Worm (Caenorhabditis elegans) whole organism, L1 larva: ENCODE data around the gene nhr-223.

ENCODE experiments used
- C04F5.9 ChIP-seq: sonication (generic microtip); optimal IDR thresholded peaks from 2 replicates; lab custom pipeline; 2016; ENCODE audit warnings: missing genetic modification characterization, missing compliant biosample characterization
- ama-1 ChIP-seq: fragments of 150-350 bp; optimal IDR thresholded peaks from 2 replicates; lab custom pipeline; 2014
- ceh-88 ChIP-seq: fragments of 200-800 bp; sonication (Bioruptor generic); IDR thresholded peaks from 2 replicates; pipeline ENCODE4 v1.3.6; 2022; ENCODE audit warnings: missing genetic modification characterization, missing compliant biosample characterization
- ceh-90 ChIP-seq: sonication (generic microtip); optimal IDR thresholded peaks from 2 replicates; lab custom pipeline; 2016; ENCODE audit warnings: missing genetic modification characterization, missing compliant biosample characterization
- lin-15B ChIP-seq: fragments of 150-350 bp; sonication (generic microtip); optimal IDR thresholded peaks from 3 replicates; lab custom pipeline; 2014; ENCODE audit warnings: missing biosample characterization, missing genetic modification characterization
- lir-3 ChIP-seq: sonication (generic microtip); optimal IDR thresholded peaks from 2 replicates; lab custom pipeline; 2016; ENCODE audit warnings: mild to moderate bottlenecking, missing genetic modification characterization, moderate library complexity, missing compliant biosample characterization; ENCODE audit not compliant: poor library complexity
- mdl-1 ChIP-seq, 2 experiments: fragments of 150-350 bp; optimal IDR thresholded peaks; 2 replicates each; lab custom pipeline; 2014 to 2017; ENCODE audit warnings: missing biosample characterization in 2 of 2, missing genetic modification characterization in 2 of 2, inconsistent platforms in 1 of 2
- pqm-1 ChIP-seq: sonication (generic microtip); optimal IDR thresholded peaks from 3 replicates; lab custom pipeline; 2017; ENCODE audit warnings: missing biosample characterization, missing genetic modification characterization
- snpc-4 ChIP-seq: fragments of 150-350 bp; optimal IDR thresholded peaks from 2 replicates; lab custom pipeline; 2014; ENCODE audit warnings: missing biosample characterization, missing genetic modification characterization
- unc-62 ChIP-seq: fragments of 150-350 bp; optimal IDR thresholded peaks from 2 replicates; lab custom pipeline; 2014; ENCODE audit warnings: missing biosample characterization, missing genetic modification reagents, missing genetic modification characterization

ce11 chrV:15810446-15810845 is 14.3 kb downstream of the nhr-223 start, which contains the start of gene F54B8.1:
- no peak for TF ChIP-seq ama-1 (lab: Kevin White, UChicago)
- no peak for TF ChIP-seq ceh-88 (GFP tag; lab: Robert Waterston, UW)
- no peak for TF ChIP-seq lin-15B (tag; lab: Kevin White, UChicago)
- no peak for TF ChIP-seq unc-62 (GFP tag; lab: Kevin White, UChicago)
- no peak for TF ChIP-seq mdl-1 (tag; optimal IDR thresholded peaks at IDR 0.05; lab: Kevin White, UChicago)
- no peak for TF ChIP-seq pqm-1 (tag; lab: Kevin White, UChicago)
- no peak for TF ChIP-seq ceh-90 (tag; lab: Kevin White, UChicago)
- no peak for TF ChIP-seq C04F5.9 (tag; lab: Kevin White, UChicago)
- TF ChIP-seq snpc-4 (tag; lab: Kevin White, UChicago): no peak
- no peak for TF ChIP-seq lir-3 (tag; lab: Kevin White, UChicago)
